Worm (Caenorhabditis elegans): Measurements from ENCODE around the gene gpdh-2.

The gpdh-2 gene

ce11 chrIII:9825073-9825828 is 33.7 kb downstream of the gpdh-2 start, which contains the start of gene ZK632.9:
ZK632.9 (minus strand) TSS chrIII:9825432.
- peak; percentile 57 for TF ChIP-seq ama-1 (optimal IDR thresholded peaks at IDR 0.05)
- peak; percentile 21 for TF ChIP-seq nfya-1 (tag; optimal IDR thresholded peaks at IDR 0.05; ENCODE audit: insufficient read depth)
- TF ChIP-seq nhr-23 (tag; optimal IDR thresholded peaks at IDR 0.05) = no peak
- peak; percentile 31 for TF ChIP-seq ceh-28 (tag; optimal IDR thresholded peaks at IDR 0.05)
- TF ChIP-seq ztf-4 (tag; optimal IDR thresholded peaks at IDR 0.05) = peak; percentile 13
- peak; percentile 28 for TF ChIP-seq elt-2 (tag; optimal IDR thresholded peaks at IDR 0.05)
- TF ChIP-seq snpc-4 (tag; optimal IDR thresholded peaks at IDR 0.05) = no peak

ce11 chrIII:9824330-9824934 is 34.6 kb downstream of the gpdh-2 start, which contains the start of gene lin-52:
lin-52 (minus strand) TSS chrIII:9824750.
- TF ChIP-seq mdl-1 (tag; optimal IDR thresholded peaks at IDR 0.05) (no peak), ceh-16 (tag; optimal IDR thresholded peaks at IDR 0.05) (no peak), daf-12 (tag; optimal IDR thresholded peaks at IDR 0.05) (no peak), nhr-11 (tag; optimal IDR thresholded peaks at IDR 0.05) (no peak), pqm-1 (tag; optimal IDR thresholded peaks at IDR 0.05) (no peak), elt-2 (tag; optimal IDR thresholded peaks at IDR 0.05) (peak; percentile 7), nhr-25 (tag; optimal IDR thresholded peaks at IDR 0.05) (no peak), ztf-4 (tag; optimal IDR thresholded peaks at IDR 0.05) (no peak), skn-1 (tag; optimal IDR thresholded peaks at IDR 0.05) (no peak), fos-1 (tag; optimal IDR thresholded peaks at IDR 0.05) (no peak), nhr-77 (tag; optimal IDR thresholded peaks at IDR 0.05) (no peak), tbx-2 (tag; optimal IDR thresholded peaks at IDR 0.05) (no peak), sea-2 (GFP tag; optimal IDR thresholded peaks at IDR 0.05) (no peak), lsy-12 (tag; optimal IDR thresholded peaks at IDR 0.05) (no peak), unc-39 (tag; optimal IDR thresholded peaks at IDR 0.05) (no peak), nhr-237 (tag; optimal IDR thresholded peaks at IDR 0.05) (no peak), aly-2 (tag; optimal IDR thresholded peaks at IDR 0.05) (no peak), pha-4 (tag; optimal IDR thresholded peaks at IDR 0.05) (peak; percentile 31), ceh-82 (tag; optimal IDR thresholded peaks at IDR 0.05) (no peak), elt-1 (tag; optimal IDR thresholded peaks at IDR 0.05) (no peak), ZK546.5 (tag; optimal IDR thresholded peaks at IDR 0.05) (no peak), egl-27 (tag; optimal IDR thresholded peaks at IDR 0.05) (no peak), unc-62 (GFP tag; optimal IDR thresholded peaks at IDR 0.05) (no peak), nhr-23 (tag; optimal IDR thresholded peaks at IDR 0.05) (no peak), ceh-9 (tag; optimal IDR thresholded peaks at IDR 0.05) (no peak), nhr-28 (tag; optimal IDR thresholded peaks at IDR 0.05) (no peak), jun-1 (tag; optimal IDR thresholded peaks at IDR 0.05) (no peak), nhr-43 (tag; optimal IDR thresholded peaks at IDR 0.05; ENCODE audit: poor library complexity, severe bottlenecking) (peak; percentile 15), R02D3.7 (tag; optimal IDR thresholded peaks at IDR 0.05) (no peak), fkh-10 (GFP tag; optimal IDR thresholded peaks at IDR 0.05) (no peak), ama-1 (optimal IDR thresholded peaks at IDR 0.05) (peak; percentile 82), ceh-28 (tag; optimal IDR thresholded peaks at IDR 0.05) (no peak), snpc-4 (tag; optimal IDR thresholded peaks at IDR 0.05) (no peak), zag-1 (tag; optimal IDR thresholded peaks at IDR 0.05) (no peak)

ce11 chrIII:9823748-9824147 is 35.2 kb downstream of the gpdh-2 start:
- no peak for TF ChIP-seq mml-1 (tag; optimal IDR thresholded peaks at IDR 0.05)
- TF ChIP-seq fos-1 (tag; optimal IDR thresholded peaks at IDR 0.05) = no peak
- no peak for TF ChIP-seq ama-1 (optimal IDR thresholded peaks at IDR 0.05)
- no peak for TF ChIP-seq eor-1 (tag; optimal IDR thresholded peaks at IDR 0.05)
- TF ChIP-seq ceh-9 (tag; optimal IDR thresholded peaks at IDR 0.05) = no peak
- no peak for TF ChIP-seq ZK546.5 (tag; optimal IDR thresholded peaks at IDR 0.05)
- no peak for TF ChIP-seq fkh-10 (GFP tag; optimal IDR thresholded peaks at IDR 0.05)
- TF ChIP-seq hmg-11 (tag; optimal IDR thresholded peaks at IDR 0.05) = no peak
- TF ChIP-seq ceh-82 (tag; optimal IDR thresholded peaks at IDR 0.05) = no peak
- TF ChIP-seq lsy-12 (tag; optimal IDR thresholded peaks at IDR 0.05) = no peak

Data from whole organism, L3 larva.